Fruit fly (Drosophila melanogaster) whole organism, prepupa: ENCODE data around the gene CG11581.

Experiments
- Blimp-1 ChIP-seq: fragments of 200-800 bp; sonication (Bioruptor generic); optimal IDR thresholded peaks from 3 replicates; lab custom pipeline; 2017; ENCODE audit warnings: missing biosample characterization, missing genetic modification characterization, mild to moderate bottlenecking, moderate library complexity, missing genetic modification reagents
- CG10669 ChIP-seq: fragments of 200-800 bp; sonication (Bioruptor generic); optimal IDR thresholded peaks from 3 replicates; lab custom pipeline; 2018; ENCODE audit warnings: missing biosample characterization, mild to moderate bottlenecking, missing genetic modification characterization, moderate library complexity
- CG11294 ChIP-seq: fragments of 200-800 bp; sonication (Bioruptor generic); IDR thresholded peaks from 2 replicates; pipeline ENCODE4 v1.3.6; 2022; ENCODE audit warnings: missing biosample characterization, missing genetic modification characterization
- CG11762 ChIP-seq: fragments of 200-800 bp; sonication (Bioruptor generic); optimal IDR thresholded peaks from 3 replicates; lab custom pipeline; 2016; ENCODE audit warnings: missing biosample characterization, missing genetic modification characterization; ENCODE audit not compliant: insufficient read depth
- CG11902 ChIP-seq: fragments of 200-800 bp; sonication (Bioruptor generic); optimal IDR thresholded peaks from 3 replicates; lab custom pipeline; 2016; ENCODE audit warnings: missing biosample characterization, missing genetic modification characterization
- CG1621 ChIP-seq: fragments of 200-800 bp; sonication (Bioruptor generic); optimal IDR thresholded peaks from 3 replicates; lab custom pipeline; 2018; ENCODE audit warnings: missing biosample characterization, mild to moderate bottlenecking, missing genetic modification characterization
- CG16779 ChIP-seq: fragments of 200-800 bp; sonication (Bioruptor generic); optimal IDR thresholded peaks from 3 replicates; lab custom pipeline; 2017; ENCODE audit warnings: missing biosample characterization, mild to moderate bottlenecking, missing genetic modification characterization
- CG3032 ChIP-seq: fragments of 200-800 bp; optimal IDR thresholded peaks from 2 replicates; lab custom pipeline; 2019; ENCODE audit warnings: missing biosample characterization, mild to moderate bottlenecking, missing genetic modification characterization, moderate library complexity
- CG31627 ChIP-seq: fragments of 200-800 bp; sonication (Bioruptor generic); optimal IDR thresholded peaks from 3 replicates; lab custom pipeline; 2016; ENCODE audit warnings: missing biosample characterization, missing genetic modification characterization
- CG32006 ChIP-seq: fragments of 200-800 bp; sonication (Bioruptor generic); optimal IDR thresholded peaks from 3 replicates; lab custom pipeline; 2017; ENCODE audit warnings: missing biosample characterization, mild to moderate bottlenecking, missing genetic modification characterization
- CG3919 ChIP-seq: fragments of 200-800 bp; sonication (Bioruptor generic); optimal IDR thresholded peaks from 3 replicates; lab custom pipeline; 2016; ENCODE audit warnings: missing biosample characterization, missing genetic modification characterization
- CG4318 ChIP-seq: fragments of 200-800 bp; sonication (Bioruptor generic); optimal IDR thresholded peaks from 3 replicates; lab custom pipeline; 2017; ENCODE audit warnings: missing biosample characterization, mild to moderate bottlenecking, missing genetic modification characterization
- CG6163 ChIP-seq: fragments of 200-800 bp; sonication (Bioruptor generic); IDR thresholded peaks from 3 replicates; pipeline ENCODE4 v1.3.6; 2022; ENCODE audit warnings: missing biosample characterization, missing genetic modification characterization
- CG6808 ChIP-seq: fragments of 200-800 bp; sonication (Bioruptor generic); optimal IDR thresholded peaks from 3 replicates; lab custom pipeline; 2017; ENCODE audit warnings: missing biosample characterization, missing genetic modification characterization, mild to moderate bottlenecking, moderate library complexity, missing genetic modification reagents
- CG6854 ChIP-seq: fragments of 200-800 bp; sonication (Bioruptor generic); optimal IDR thresholded peaks from 2 replicates; lab custom pipeline; 2017; ENCODE audit warnings: missing biosample characterization, mild to moderate bottlenecking, missing genetic modification characterization
- CG7368 ChIP-seq: fragments of 200-800 bp; sonication (Bioruptor generic); optimal IDR thresholded peaks from 3 replicates; lab custom pipeline; 2016; ENCODE audit warnings: missing biosample characterization, missing genetic modification characterization
- CG8119 ChIP-seq: fragments of 200-800 bp; sonication (Bioruptor generic); IDR thresholded peaks from 3 replicates; pipeline ENCODE4 v1.3.6; 2022; ENCODE audit warnings: missing biosample characterization, missing genetic modification characterization
- CG8632 ChIP-seq: fragments of 200-800 bp; sonication (Bioruptor generic); optimal IDR thresholded peaks from 3 replicates; lab custom pipeline; 2016; ENCODE audit warnings: missing biosample characterization, missing genetic modification characterization
- CG9139 ChIP-seq: fragments of 200-800 bp; sonication (Bioruptor generic); optimal IDR thresholded peaks from 3 replicates; lab custom pipeline; 2017; ENCODE audit warnings: missing biosample characterization, mild to moderate bottlenecking, missing genetic modification characterization
- Eip75B ChIP-seq: fragments of 200-800 bp; sonication (Bioruptor generic); optimal IDR thresholded peaks from 3 replicates; lab custom pipeline; 2016; ENCODE audit warnings: missing biosample characterization, missing genetic modification characterization
- Eip78C ChIP-seq: fragments of 200-800 bp; sonication (Bioruptor generic); peaks from one replicate; lab custom pipeline; 2016; ENCODE audit warnings: missing biosample characterization, missing genetic modification characterization
- Eip93F ChIP-seq: fragments of 200-800 bp; sonication (Bioruptor generic); optimal IDR thresholded peaks from 2 replicates; lab custom pipeline; 2016; ENCODE audit warnings: missing biosample characterization, mild to moderate bottlenecking, missing genetic modification characterization
- Ets96B ChIP-seq: fragments of 200-800 bp; optimal IDR thresholded peaks from 2 replicates; lab custom pipeline; 2019; ENCODE audit warnings: missing biosample characterization, mild to moderate bottlenecking, missing genetic modification characterization, moderate library complexity
- Gug ChIP-seq: fragments of 200-800 bp; sonication (Bioruptor generic); IDR thresholded peaks from 2 replicates; pipeline ENCODE4 v1.3.6; 2022; ENCODE audit warnings: missing biosample characterization, missing genetic modification characterization
- Hr39 ChIP-seq: fragments of 200-800 bp; sonication (Bioruptor generic); optimal IDR thresholded peaks from 2 replicates; lab custom pipeline; 2016; ENCODE audit warnings: missing biosample characterization, missing genetic modification characterization
- Met ChIP-seq: fragments of 200-800 bp; sonication (Bioruptor generic); optimal IDR thresholded peaks from 3 replicates; lab custom pipeline; 2016; ENCODE audit warnings: missing biosample characterization, missing genetic modification characterization
- OdsH ChIP-seq: fragments of 200-800 bp; sonication (Bioruptor generic); optimal IDR thresholded peaks from 3 replicates; lab custom pipeline; 2016; ENCODE audit warnings: missing biosample characterization, missing genetic modification characterization
- Smox ChIP-seq: fragments of 200-800 bp; sonication (Bioruptor generic); optimal IDR thresholded peaks from 3 replicates; lab custom pipeline; 2016; ENCODE audit warnings: missing biosample characterization, missing genetic modification characterization
- Sox102F ChIP-seq: fragments of 200-800 bp; sonication (Bioruptor generic); optimal IDR thresholded peaks from 2 replicates; lab custom pipeline; 2016; ENCODE audit warnings: missing biosample characterization, mild to moderate bottlenecking, missing genetic modification characterization
- Sox14 ChIP-seq: fragments of 200-800 bp; sonication (Bioruptor generic); optimal IDR thresholded peaks from 3 replicates; lab custom pipeline; 2016; ENCODE audit warnings: missing biosample characterization, missing genetic modification characterization
- Sox15 ChIP-seq: fragments of 200-800 bp; sonication (Bioruptor generic); optimal IDR thresholded peaks from 3 replicates; lab custom pipeline; 2016; ENCODE audit warnings: missing biosample characterization, missing genetic modification characterization
- acj6 ChIP-seq: fragments of 200-800 bp; sonication (Bioruptor generic); optimal IDR thresholded peaks from 3 replicates; lab custom pipeline; 2016; ENCODE audit warnings: missing biosample characterization, missing genetic modification characterization
- cyc ChIP-seq: fragments of 200-800 bp; sonication (Bioruptor generic); optimal IDR thresholded peaks from 3 replicates; lab custom pipeline; 2016; ENCODE audit warnings: missing biosample characterization, missing genetic modification characterization
- dsx ChIP-seq: fragments of 200-800 bp; optimal IDR thresholded peaks from 3 replicates; lab custom pipeline; 2019; ENCODE audit warnings: missing biosample characterization, mild to moderate bottlenecking, missing genetic modification characterization, moderate library complexity; ENCODE audit not compliant: poor library complexity, severe bottlenecking
- esn ChIP-seq: fragments of 200-800 bp; sonication (Bioruptor generic); optimal IDR thresholded peaks from 2 replicates; lab custom pipeline; 2016; ENCODE audit warnings: missing biosample characterization, mild to moderate bottlenecking, missing genetic modification characterization, moderate library complexity
- fd59A ChIP-seq: fragments of 200-800 bp; sonication (Bioruptor generic); optimal IDR thresholded peaks from 2 replicates; lab custom pipeline; 2017; ENCODE audit warnings: missing biosample characterization, mild to moderate bottlenecking, missing genetic modification characterization, missing genetic modification reagents
- fd85E ChIP-seq: fragments of 200-800 bp; sonication (Bioruptor generic); optimal IDR thresholded peaks from 3 replicates; lab custom pipeline; 2016; ENCODE audit warnings: missing biosample characterization, missing genetic modification characterization
- fkh ChIP-seq: fragments of 200-800 bp; sonication (Bioruptor generic); optimal IDR thresholded peaks from 3 replicates; lab custom pipeline; 2017; ENCODE audit warnings: missing biosample characterization, mild to moderate bottlenecking, missing genetic modification characterization, moderate library complexity
- net ChIP-seq: fragments of 200-800 bp; sonication (Bioruptor generic); optimal IDR thresholded peaks from 3 replicates; lab custom pipeline; 2016; ENCODE audit warnings: missing biosample characterization, missing genetic modification characterization
- pdm3 ChIP-seq: fragments of 200-800 bp; sonication (Bioruptor generic); optimal IDR thresholded peaks from 3 replicates; lab custom pipeline; 2016; ENCODE audit warnings: missing biosample characterization, missing genetic modification characterization
- salr ChIP-seq, 2 experiments: fragments of 200-800 bp; sonication (Bioruptor generic); optimal IDR thresholded peaks; 3 replicates each; lab custom pipeline; 2016 to 2018; ENCODE audit warnings: missing biosample characterization in 2 of 2, missing genetic modification characterization in 2 of 2, mild to moderate bottlenecking in 1 of 2
- spab ChIP-seq: fragments of 200-800 bp; sonication (Bioruptor generic); optimal IDR thresholded peaks from 2 replicates; lab custom pipeline; 2017; ENCODE audit warnings: missing biosample characterization, mild to moderate bottlenecking, missing genetic modification characterization, missing genetic modification reagents
- ss ChIP-seq, 2 experiments: fragments of 200-800 bp; sonication (Bioruptor generic); optimal IDR thresholded peaks; 2 replicates in 1 of 2; 3 replicates in 1 of 2; lab custom pipeline; 2017 to 2018; ENCODE audit warnings: mild to moderate bottlenecking in 2 of 2, missing biosample characterization in 2 of 2, missing genetic modification characterization in 2 of 2, moderate library complexity in 1 of 2
- svp ChIP-seq: fragments of 200-800 bp; sonication (Bioruptor generic); peaks from one replicate; lab custom pipeline; 2016; ENCODE audit warnings: missing biosample characterization, missing genetic modification characterization
- vri ChIP-seq: fragments of 200-800 bp; sonication (Bioruptor generic); optimal IDR thresholded peaks from 3 replicates; lab custom pipeline; 2016; ENCODE audit warnings: missing biosample characterization, mild to moderate bottlenecking, missing genetic modification characterization

Gene CG11581

DNA sequence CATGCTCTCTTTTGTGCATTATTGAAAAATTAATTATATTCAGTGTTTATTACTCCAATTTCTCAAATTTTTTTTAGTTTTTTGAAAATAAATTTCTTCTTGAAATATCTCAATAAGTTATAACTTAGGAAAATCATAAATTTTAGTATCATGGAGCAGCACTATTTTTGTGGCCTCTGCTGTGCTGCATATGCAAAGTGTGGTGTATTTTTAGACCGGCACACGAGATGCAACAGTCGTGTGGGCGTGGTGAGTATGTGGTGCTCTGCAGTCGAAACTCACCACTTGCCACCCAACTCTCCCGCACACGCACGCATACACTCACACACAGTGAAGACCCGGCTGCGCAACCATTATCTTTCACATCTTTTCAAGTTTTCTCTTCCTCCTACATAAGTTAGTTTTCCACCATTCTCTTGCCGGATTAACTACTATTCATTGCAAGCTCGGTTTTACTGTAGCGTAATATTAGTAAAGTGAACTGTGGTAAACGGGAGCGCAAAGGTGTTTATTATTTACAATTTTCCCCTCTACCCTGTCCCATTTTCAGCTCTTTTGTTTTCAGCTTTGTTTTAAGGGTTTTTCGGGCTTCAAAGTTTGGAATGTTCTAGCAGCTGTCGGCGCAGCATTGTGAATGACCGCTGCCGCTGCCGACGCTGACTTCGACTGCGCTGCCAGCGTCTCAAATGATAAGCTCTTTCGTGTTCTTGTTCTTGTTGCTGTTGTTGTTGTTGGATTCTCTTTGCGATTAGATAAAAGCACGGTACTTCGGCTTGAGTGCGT lies 31.9 kb downstream of the CG11581 start (continued):
- TF ChIP-seq CG11762 = peak; percentile 57
- TF ChIP-seq Eip93F (GFP tag; lab: Kevin White, UChicago) = no peak
- TF ChIP-seq CG8632 (GFP tag; lab: Kevin White, UChicago) = peak; percentile 64
- TF ChIP-seq Ets96B (tag; lab: Kevin White, UChicago) = peak; percentile 68
- peak; percentile 75 for TF ChIP-seq CG3032 (tag; lab: Kevin White, UChicago)
- peak; percentile 59 for TF ChIP-seq CG1621 (tag; lab: Kevin White, UChicago)
- no peak for TF ChIP-seq CG4318 (GFP tag; lab: Kevin White, UChicago)
- peak; percentile 72 for TF ChIP-seq CG9139 (GFP tag; lab: Kevin White, UChicago)
- TF ChIP-seq svp (GFP tag; lab: Kevin White, UChicago) = peak; percentile 87
- peak; percentile 68 for TF ChIP-seq esn
- TF ChIP-seq spab (GFP tag; lab: Kevin White, UChicago) = peak; percentile 62
- TF ChIP-seq Blimp-1 = peak; percentile 36
- peak; percentile 71 for TF ChIP-seq Smox
- peak; percentile 30 for TF ChIP-seq CG11902 (GFP tag; lab: Kevin White, UChicago)
- TF ChIP-seq pdm3 (GFP tag; lab: Kevin White, UChicago) = peak; percentile 66
- TF ChIP-seq Hr39 (GFP tag; lab: Kevin White, UChicago) = peak; percentile 46
- peak; percentile 74 for TF ChIP-seq CG6808 (GFP tag; lab: Kevin White, UChicago)
- peak; percentile 13 for TF ChIP-seq Sox15 (GFP tag; lab: Kevin White, UChicago)
- TF ChIP-seq CG16779 (tag; lab: Kevin White, UChicago) = peak; percentile 71
- TF ChIP-seq Eip78C (GFP tag; lab: Kevin White, UChicago) = peak; percentile 96
- TF ChIP-seq fd59A = peak; percentile 56
- peak; percentile 71 for TF ChIP-seq OdsH (GFP tag; lab: Kevin White, UChicago)
- TF ChIP-seq fkh (GFP tag; lab: Kevin White, UChicago) = no peak
- TF ChIP-seq Sox14 = peak; percentile 59
- TF ChIP-seq acj6 = peak; percentile 74
- TF ChIP-seq CG6854 (GFP tag; lab: Kevin White, UChicago) = peak; percentile 62
- peak; percentile 71 for TF ChIP-seq CG32006 (GFP tag; lab: Kevin White, UChicago)
- TF ChIP-seq CG6163 (GFP tag; lab: Robert Waterston, UW) = peak; percentile 85
- TF ChIP-seq Met (GFP tag; lab: Kevin White, UChicago) = peak; percentile 83
- peak; percentile 71 for TF ChIP-seq CG10669 (GFP tag; lab: Kevin White, UChicago)
- TF ChIP-seq fd85E = peak; percentile 56
- peak; percentile 61 for TF ChIP-seq dsx (GFP tag; lab: Kevin White, UChicago)

dm6 chrX:14209209-14209781 lies 32.6 kb downstream of the CG11581 start:
- TF ChIP-seq CG7368 (no peak), CG3032 (tag; lab: Kevin White, UChicago) (no peak), CG11762 (no peak), CG3919 (GFP tag; lab: Kevin White, UChicago) (no peak), CG32006 (GFP tag; lab: Kevin White, UChicago) (no peak), pdm3 (GFP tag; lab: Kevin White, UChicago) (no peak), CG11294 (GFP tag; lab: Robert Waterston, UW) (no peak), CG6854 (GFP tag; lab: Kevin White, UChicago) (no peak), CG31627 (peak; percentile 21), vri (peak; percentile 11), Eip78C (GFP tag; lab: Kevin White, UChicago) (peak; percentile 31), CG8119 (GFP tag; lab: Robert Waterston, UW) (no peak), fd59A (no peak), ss (GFP tag; optimal IDR thresholded peaks at IDR 0.05; lab: Kevin White, UChicago) (no peak), acj6 (no peak), Smox (peak; percentile 6), net (GFP tag; lab: Kevin White, UChicago) (no peak), Eip75B (GFP tag; lab: Kevin White, UChicago) (no peak), CG6163 (GFP tag; lab: Robert Waterston, UW) (no peak), dsx (GFP tag; lab: Kevin White, UChicago) (no peak), Sox102F (GFP tag; lab: Kevin White, UChicago) (peak; percentile 11), salr (GFP tag; optimal IDR thresholded peaks at IDR 0.05; lab: Kevin White, UChicago) (no peak), OdsH (GFP tag; lab: Kevin White, UChicago) (no peak), CG10669 (GFP tag; lab: Kevin White, UChicago) (no peak), cyc (GFP tag; lab: Kevin White, UChicago) (no peak), Hr39 (GFP tag; lab: Kevin White, UChicago) (no peak), Gug (no peak), CG4318 (GFP tag; lab: Kevin White, UChicago) (no peak), CG8632 (GFP tag; lab: Kevin White, UChicago) (no peak), CG9139 (GFP tag; lab: Kevin White, UChicago) (no peak), svp (GFP tag; lab: Kevin White, UChicago) (peak; percentile 58)
